Fruit fly (Drosophila melanogaster) whole organism, embryonic: ENCODE data around the gene glob1.

Experiments used
- CG12104 ChIP-seq: fragments of 200-800 bp; sonication (Bioruptor generic); optimal IDR thresholded peaks from 3 replicates; lab custom pipeline; 2016; ENCODE audit warnings: missing biosample characterization, missing genetic modification characterization
- CG12769 ChIP-seq: fragments of 200-800 bp; sonication (Bioruptor generic); optimal IDR thresholded peaks from 2 replicates; lab custom pipeline; 2019; ENCODE audit warnings: missing biosample characterization, mild to moderate bottlenecking, missing genetic modification characterization, moderate library complexity
- CG13424 ChIP-seq: fragments of 200-800 bp; sonication (Bioruptor generic); optimal IDR thresholded peaks from 2 replicates; lab custom pipeline; 2019; ENCODE audit warnings: missing biosample characterization, mild to moderate bottlenecking, missing genetic modification characterization, moderate library complexity
- CG1603 ChIP-seq: fragments of 200-800 bp; sonication (Bioruptor generic); optimal IDR thresholded peaks from 2 replicates; lab custom pipeline; 2019; ENCODE audit warnings: missing biosample characterization, mild to moderate bottlenecking, missing genetic modification characterization, moderate library complexity
- CG16779 ChIP-seq: fragments of 200-800 bp; sonication (Bioruptor generic); IDR thresholded peaks from 2 replicates; pipeline ENCODE4 v1.3.6; 2022; ENCODE audit warnings: missing biosample characterization, missing genetic modification characterization
- CG17912 ChIP-seq: fragments of 200-800 bp; sonication (Bioruptor generic); optimal IDR thresholded peaks from 2 replicates; lab custom pipeline; 2018; ENCODE audit warnings: missing biosample characterization, mild to moderate bottlenecking, missing genetic modification characterization
- CG2120 ChIP-seq: fragments of 200-800 bp; sonication (Bioruptor generic); optimal IDR thresholded peaks from 3 replicates; lab custom pipeline; 2016; ENCODE audit warnings: missing biosample characterization, missing genetic modification characterization
- CG3847 ChIP-seq: fragments of 200-800 bp; sonication (Bioruptor generic); IDR thresholded peaks from 2 replicates; pipeline ENCODE4 v1.3.6; 2022; ENCODE audit warnings: missing biosample characterization, missing genetic modification characterization
- CG4282 ChIP-seq: fragments of 200-800 bp; sonication (Bioruptor generic); optimal IDR thresholded peaks from 2 replicates; lab custom pipeline; 2016; ENCODE audit warnings: missing biosample characterization, missing genetic modification characterization
- CG6791 ChIP-seq: fragments of 200-800 bp; sonication (Bioruptor generic); IDR thresholded peaks from 3 replicates; pipeline ENCODE4 v1.3.6; 2022; ENCODE audit warnings: missing biosample characterization, missing genetic modification characterization; ENCODE audit not compliant: partially characterized antibody
- CG6813 ChIP-seq: fragments of 200-800 bp; sonication (Bioruptor generic); optimal IDR thresholded peaks from 2 replicates; lab custom pipeline; 2017; ENCODE audit warnings: missing biosample characterization, missing genetic modification characterization, mild to moderate bottlenecking, moderate library complexity, missing genetic modification reagents
- CG6854 ChIP-seq: fragments of 200-800 bp; sonication (Bioruptor generic); optimal IDR thresholded peaks from 3 replicates; lab custom pipeline; 2017; ENCODE audit warnings: missing biosample characterization, mild to moderate bottlenecking, missing genetic modification characterization
- CG8478 ChIP-seq: fragments of >200 bp; optimal IDR thresholded peaks from 2 replicates; lab custom pipeline; 2018
- CG9215 ChIP-seq: fragments of 200-800 bp; sonication (Bioruptor generic); IDR thresholded peaks from 2 replicates; pipeline ENCODE4 v1.3.6; 2022; ENCODE audit warnings: missing biosample characterization, missing genetic modification characterization
- CG9876 ChIP-seq: fragments of 200-800 bp; sonication (Bioruptor generic); optimal IDR thresholded peaks from 2 replicates; lab custom pipeline; 2016; ENCODE audit warnings: missing biosample characterization, missing genetic modification characterization
- CHES-1-like ChIP-seq: fragments of 200-800 bp; sonication (Bioruptor generic); optimal IDR thresholded peaks from 2 replicates; lab custom pipeline; 2016; ENCODE audit warnings: missing biosample characterization, missing genetic modification characterization
- CoRest ChIP-seq: fragments of 200-800 bp; sonication (Bioruptor generic); optimal IDR thresholded peaks from 3 replicates; lab custom pipeline; 2018; ENCODE audit warnings: missing biosample characterization, mild to moderate bottlenecking, missing genetic modification characterization, moderate library complexity
- Dref ChIP-seq: fragments of 200-800 bp; sonication (Bioruptor generic); IDR thresholded peaks from 2 replicates; pipeline ENCODE4 v1.3.6; 2022; ENCODE audit warnings: missing biosample characterization, missing genetic modification characterization
- Elba2 ChIP-seq: fragments of 200-800 bp; sonication (Bioruptor generic); optimal IDR thresholded peaks from 3 replicates; lab custom pipeline; 2016; ENCODE audit warnings: missing biosample characterization, missing genetic modification characterization
- Fer3 ChIP-seq: fragments of 200-800 bp; sonication (Bioruptor generic); optimal IDR thresholded peaks from 2 replicates; lab custom pipeline; 2018; ENCODE audit warnings: missing biosample characterization, mild to moderate bottlenecking, missing genetic modification characterization, moderate library complexity
- Hmr ChIP-seq: fragments of 200-800 bp; sonication (Bioruptor generic); optimal IDR thresholded peaks from 3 replicates; lab custom pipeline; 2017; ENCODE audit warnings: mild to moderate bottlenecking, missing biosample characterization, missing genetic modification reagents, missing genetic modification characterization
- MTF-1 ChIP-seq: fragments of 200-800 bp; sonication (Bioruptor generic); optimal IDR thresholded peaks from 2 replicates; lab custom pipeline; 2018; ENCODE audit warnings: missing biosample characterization, mild to moderate bottlenecking, missing genetic modification characterization, borderline replicate concordance
- Pdp1 ChIP-seq, 2 experiments: fragments of 200-800 bp; sonication (Bioruptor generic); optimal IDR thresholded peaks; 3 replicates each; lab custom pipeline; 2016; ENCODE audit warnings: missing biosample characterization in 2 of 2, missing genetic modification characterization in 2 of 2, mild to moderate bottlenecking in 1 of 2, moderate library complexity in 1 of 2
- TFAM ChIP-seq: fragments of 200-800 bp; sonication (Bioruptor generic); optimal IDR thresholded peaks from 2 replicates; lab custom pipeline; 2017; ENCODE audit warnings: missing biosample characterization, missing genetic modification characterization, inconsistent platforms
- bbx ChIP-seq: fragments of 200-800 bp; sonication (Bioruptor generic); IDR thresholded peaks from 2 replicates; pipeline ENCODE4 v1.3.6; 2022; ENCODE audit warnings: missing biosample characterization, missing genetic modification characterization; ENCODE audit not compliant: partially characterized antibody
- br ChIP-seq: fragments of >200 bp; optimal IDR thresholded peaks from 2 replicates; lab custom pipeline; 2017
- caup ChIP-seq: fragments of 200-800 bp; sonication (Bioruptor generic); optimal IDR thresholded peaks from 3 replicates; lab custom pipeline; 2017; ENCODE audit warnings: missing biosample characterization, mild to moderate bottlenecking, missing genetic modification characterization, moderate library complexity; ENCODE audit not compliant: severe bottlenecking
- chif ChIP-seq, 2 experiments: fragments of 200-800 bp; sonication (Bioruptor generic); optimal IDR thresholded peaks; 3 replicates each; lab custom pipeline; 2016; ENCODE audit warnings: missing biosample characterization in 2 of 2, missing genetic modification characterization in 2 of 2
- croc ChIP-seq: fragments of 200-800 bp; sonication (Bioruptor generic); conservative IDR thresholded peaks from 3 replicates; pipeline ENCODE4 v1.3.6; 2022; ENCODE audit warnings: missing biosample characterization, missing genetic modification characterization
- crp ChIP-seq, 2 experiments: fragments of 200-800 bp; sonication (Bioruptor generic); optimal IDR thresholded peaks; 2 replicates in 1 of 2; 3 replicates in 1 of 2; lab custom pipeline; 2017; ENCODE audit warnings: missing biosample characterization in 2 of 2, missing genetic modification characterization in 2 of 2, mild to moderate bottlenecking in 1 of 2, moderate library complexity in 1 of 2
- da ChIP-seq: fragments of 200-800 bp; sonication (Bioruptor generic); optimal IDR thresholded peaks from 2 replicates; lab custom pipeline; 2016; ENCODE audit warnings: missing biosample characterization, missing genetic modification characterization
- dati ChIP-seq: fragments of 200-800 bp; sonication (Bioruptor generic); IDR thresholded peaks from 2 replicates; pipeline ENCODE4 v1.3.6; 2022; ENCODE audit warnings: missing biosample characterization, missing genetic modification characterization
- esg ChIP-seq: fragments of 200-800 bp; sonication (Bioruptor generic); conservative IDR thresholded peaks from 2 replicates; pipeline ENCODE4 v1.3.6; 2022; ENCODE audit warnings: missing biosample characterization, missing genetic modification characterization
- grau ChIP-seq: fragments of 200-800 bp; optimal IDR thresholded peaks from 3 replicates; lab custom pipeline; 2019; ENCODE audit warnings: missing biosample characterization, mild to moderate bottlenecking, missing genetic modification characterization, moderate library complexity
- gsb-n ChIP-seq: fragments of 200-800 bp; sonication (Bioruptor generic); optimal IDR thresholded peaks from 3 replicates; lab custom pipeline; 2018; ENCODE audit warnings: missing biosample characterization, mild to moderate bottlenecking, missing genetic modification characterization
- hth ChIP-seq: fragments of >200 bp; optimal IDR thresholded peaks from 2 replicates; lab custom pipeline; 2017; ENCODE audit warnings: inconsistent platforms
- ken ChIP-seq: fragments of 200-800 bp; sonication (Bioruptor generic); IDR thresholded peaks from 3 replicates; pipeline ENCODE4 v1.3.6; 2022; ENCODE audit warnings: missing biosample characterization, missing genetic modification characterization
- nau ChIP-seq: fragments of 200-800 bp; sonication (Bioruptor generic); optimal IDR thresholded peaks from 3 replicates; lab custom pipeline; 2017; ENCODE audit warnings: missing biosample characterization, mild to moderate bottlenecking, missing genetic modification characterization, missing genetic modification reagents
- otp ChIP-seq: fragments of 200-800 bp; sonication (Bioruptor generic); IDR thresholded peaks from 3 replicates; pipeline ENCODE4, ENCODE4 v1.3.6; 2022; ENCODE audit warnings: missing biosample characterization, missing genetic modification characterization
- pum ChIP-seq: fragments of 200-800 bp; sonication (Bioruptor generic); optimal IDR thresholded peaks from 2 replicates; lab custom pipeline; 2016; ENCODE audit warnings: missing biosample characterization, missing genetic modification characterization
- ranshi ChIP-seq: fragments of 200-800 bp; sonication (Bioruptor generic); IDR thresholded peaks from 2 replicates; pipeline ENCODE4 v1.3.6; 2022; ENCODE audit warnings: missing biosample characterization, missing genetic modification characterization
- rib ChIP-seq: fragments of 200-800 bp; sonication (Bioruptor generic); IDR thresholded peaks from 2 replicates; pipeline ENCODE4 v1.3.6; 2022; ENCODE audit warnings: missing biosample characterization, missing genetic modification characterization
- schlank ChIP-seq: fragments of 200-800 bp; sonication (Bioruptor generic); optimal IDR thresholded peaks from 2 replicates; lab custom pipeline; 2018; ENCODE audit warnings: missing biosample characterization, mild to moderate bottlenecking, missing genetic modification characterization
- sim ChIP-seq: fragments of 200-800 bp; sonication (Bioruptor generic); IDR thresholded peaks from 2 replicates; pipeline ENCODE4 v1.3.6; 2022; ENCODE audit warnings: missing biosample characterization, missing genetic modification characterization
- sisA ChIP-seq: fragments of 200-800 bp; sonication (Bioruptor generic); IDR thresholded peaks from 2 replicates; pipeline ENCODE4 v1.3.6; 2022; ENCODE audit warnings: missing biosample characterization, missing genetic modification characterization
- tgo ChIP-seq: fragments of 200-800 bp; sonication (Bioruptor generic); IDR thresholded peaks from 3 replicates; pipeline ENCODE4 v1.3.6; 2022; ENCODE audit warnings: missing biosample characterization, missing genetic modification characterization
- tin ChIP-seq: fragments of 200-800 bp; sonication (Bioruptor generic); optimal IDR thresholded peaks from 3 replicates; lab custom pipeline; 2016; ENCODE audit warnings: missing biosample characterization, missing genetic modification characterization
- twi ChIP-seq: fragments of 200-800 bp; optimal IDR thresholded peaks from 2 replicates; lab custom pipeline; 2019; ENCODE audit warnings: missing biosample characterization, mild to moderate bottlenecking, missing genetic modification characterization, moderate library complexity
- zf30C ChIP-seq: fragments of 200-800 bp; sonication (Bioruptor generic); optimal IDR thresholded peaks from 3 replicates; lab custom pipeline; 2018; ENCODE audit warnings: missing biosample characterization, mild to moderate bottlenecking, missing genetic modification characterization
- zfh1 ChIP-seq: fragments of 200-800 bp; sonication (Bioruptor generic); IDR thresholded peaks from 3 replicates; pipeline ENCODE4 v1.3.6; 2022; ENCODE audit warnings: missing biosample characterization, missing genetic modification characterization

glob1 gene

dm6 chr3R:15919367-15920228 lies 15.2 kb upstream of the glob1 start (continued):
- TF ChIP-seq zfh1 (peak; percentile 69), CoRest (tag; lab: Kevin White, UChicago) (no peak), CG13424 (tag; lab: Kevin White, UChicago) (no peak), MTF-1 (GFP tag; lab: Kevin White, UChicago) (no peak), CG12769 (peak; percentile 86), sim (GFP tag; lab: Robert Waterston, UW) (no peak), esg (GFP tag; lab: Robert Waterston, UW) (no peak), CG4282 (no peak), CG6791 (GFP tag; lab: Robert Waterston, UW) (no peak), CG6813 (no peak), CG9876 (GFP tag; lab: Kevin White, UChicago) (no peak), tin (GFP tag; lab: Kevin White, UChicago) (peak; percentile 11), Hmr (GFP tag; lab: Kevin White, UChicago) (no peak), CG9215 (GFP tag; lab: Robert Waterston, UW) (no peak), grau (tag; lab: Kevin White, UChicago) (no peak), Pdp1 (GFP tag; optimal IDR thresholded peaks at IDR 0.05; lab: Kevin White, UChicago) (peak in 1 of 2 experiments; percentile 53), Elba2 (GFP tag; lab: Kevin White, UChicago) (no peak), CG6854 (GFP tag; lab: Kevin White, UChicago) (no peak), twi (tag; lab: Kevin White, UChicago) (peak; percentile 87), rib (GFP tag; lab: Robert Waterston, UW) (no peak), Fer3 (tag; lab: Kevin White, UChicago) (no peak), TFAM (GFP tag; lab: Kevin White, UChicago) (no peak), gsb-n (no peak), chif (GFP tag; optimal IDR thresholded peaks at IDR 0.05; lab: Kevin White, UChicago) (peak in 1 of 2 experiments; percentile 43), otp (0 out of 3 replicates have a peak, but pooled peaks have one; percentile 33), CHES-1-like (no peak), CG17912 (GFP tag; lab: Kevin White, UChicago) (no peak), hth (lab: Kevin White, UChicago) (no peak), caup (no peak), ranshi (GFP tag; lab: Robert Waterston, UW) (no peak), da (GFP tag; lab: Kevin White, UChicago) (no peak), nau (GFP tag; lab: Kevin White, UChicago) (no peak), ken (GFP tag; lab: Robert Waterston, UW) (0 out of 3 replicates have a peak, but pooled peaks have one; percentile 30), CG1603 (no peak), crp (GFP tag; optimal IDR thresholded peaks at IDR 0.05; lab: Kevin White, UChicago) (no peak), CG3847 (no peak), croc (no peak), pum (GFP tag; lab: Kevin White, UChicago) (no peak), sisA (no peak), br (lab: Kevin White, UChicago) (no peak), bbx (no peak), CG16779 (no peak), CG8478 (lab: Kevin White, UChicago) (no peak), tgo (no peak), CG12104 (GFP tag; lab: Kevin White, UChicago) (no peak), schlank (tag; lab: Kevin White, UChicago) (no peak), zf30C (no peak), CG2120 (no peak), Dref (GFP tag; lab: Robert Waterston, UW) (no peak), dati (GFP tag; lab: Robert Waterston, UW) (no peak)
